Fruit fly (Drosophila melanogaster): ENCODE data around the gene EMC2A.

The EMC2A gene

DNA sequence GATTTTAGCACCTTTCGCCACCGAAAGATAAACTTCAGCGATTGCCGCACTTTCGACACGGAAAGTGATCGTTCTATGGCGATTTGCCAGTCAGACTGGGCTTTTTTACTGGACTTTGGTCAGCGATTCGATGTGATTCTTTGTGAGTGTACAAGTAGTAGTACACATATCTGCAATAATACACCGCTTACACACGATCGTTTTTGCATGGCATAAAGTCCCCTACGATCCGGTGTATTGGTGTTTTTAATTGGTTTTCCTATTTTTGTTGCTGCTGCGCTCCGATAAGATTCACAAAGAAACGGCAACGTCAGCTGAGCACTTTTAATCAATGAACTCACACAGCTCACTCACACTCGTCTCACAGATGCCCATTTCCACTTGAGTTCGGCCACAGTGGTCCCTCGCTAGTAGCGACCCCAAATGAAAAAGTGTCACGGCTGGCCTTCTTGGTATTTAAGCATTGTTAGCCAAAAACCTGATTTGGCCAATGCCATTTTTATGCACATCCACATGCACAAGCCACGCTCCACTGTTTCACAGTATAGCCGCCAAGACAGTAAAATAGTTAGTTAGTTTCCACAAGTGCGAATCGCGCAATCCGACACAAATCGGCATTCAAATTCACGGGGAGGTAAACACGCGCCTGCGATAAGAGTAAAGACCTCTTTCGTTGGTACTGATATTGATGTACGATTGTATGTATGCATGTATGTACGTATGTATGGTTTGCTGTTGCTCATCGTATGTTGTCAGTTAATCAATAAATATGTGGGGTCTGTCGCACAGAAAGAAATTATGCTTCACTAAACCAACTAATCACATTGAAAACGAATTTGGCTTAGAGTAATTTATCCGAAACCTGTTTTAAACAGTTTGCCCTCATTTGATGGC is 9.4 kb downstream of the EMC2A start (continued):
- peak; percentile 96 for TF ChIP-seq CG11093 (GFP tag; IDR thresholded peaks at IDR 0.05)
- peak; percentile 88 for TF ChIP-seq tup (GFP tag; optimal IDR thresholded peaks at IDR 0.05)
- peak; percentile 33 for TF ChIP-seq CG33557 (GFP tag; optimal IDR thresholded peaks at IDR 0.05)
- TF ChIP-seq HmgZ (tag; optimal IDR thresholded peaks at IDR 0.05) = peak; percentile 98
- peak; percentile 93 for TF ChIP-seq NK7.1 (GFP tag; optimal IDR thresholded peaks at IDR 0.05)
- TF ChIP-seq CG10431 (GFP tag; optimal IDR thresholded peaks at IDR 0.05) = peak; percentile 48
- peak; percentile 94 for TF ChIP-seq CG32772 (GFP tag; IDR thresholded peaks at IDR 0.05)
- no peak for TF ChIP-seq CG2129 (GFP tag; IDR thresholded peaks at IDR 0.05; ENCODE audit: partially characterized antibody)
- peak; percentile 25 for TF ChIP-seq CG6254 (GFP tag; optimal IDR thresholded peaks at IDR 0.05)
- TF ChIP-seq NC2β (GFP tag; optimal IDR thresholded peaks at IDR 0.05) = peak; percentile 85
- TF ChIP-seq CG9876 (GFP tag; optimal IDR thresholded peaks at IDR 0.05) = peak; percentile 93
- peak; percentile 66 for TF ChIP-seq CG18764 (GFP tag; optimal IDR thresholded peaks at IDR 0.05)
- peak; percentile 85 for TF ChIP-seq CG4328 (GFP tag; optimal IDR thresholded peaks at IDR 0.05)
- TF ChIP-seq CG10321 (GFP tag; IDR thresholded peaks at IDR 0.05) = peak; percentile 80
- peak; percentile 87 for TF ChIP-seq Hr3 (GFP tag; optimal IDR thresholded peaks at IDR 0.05)
- peak; percentile 80 for TF ChIP-seq CG10959 (GFP tag; IDR thresholded peaks at IDR 0.05)
- peak; percentile 43 for TF ChIP-seq CG15696 (tag; optimal IDR thresholded peaks at IDR 0.05)
- peak; percentile 85 for TF ChIP-seq luna (GFP tag; optimal IDR thresholded peaks at IDR 0.05)
- peak; percentile 87 for TF ChIP-seq Atf3 (GFP tag; optimal IDR thresholded peaks at IDR 0.05)
- peak; percentile 92 for TF ChIP-seq Awh (GFP tag; IDR thresholded peaks at IDR 0.05)
- peak; percentile 91; the same call in 2 of the 3 replicates for TF ChIP-seq sr (GFP tag; IDR thresholded peaks at IDR 0.05)
- TF ChIP-seq zen (tag; optimal IDR thresholded peaks at IDR 0.05) = peak; percentile 57
- TF ChIP-seq CG7786 (GFP tag; optimal IDR thresholded peaks at IDR 0.05) = peak; percentile 98
- peak; percentile 41 for TF ChIP-seq CG3407 (GFP tag; optimal IDR thresholded peaks at IDR 0.05)
- TF ChIP-seq NfI (GFP tag; optimal IDR thresholded peaks at IDR 0.05) = peak; percentile 92
- peak; percentile 97 for TF ChIP-seq CG16779 (GFP tag; IDR thresholded peaks at IDR 0.05)
- TF ChIP-seq CG6791 (GFP tag; IDR thresholded peaks at IDR 0.05; ENCODE audit: partially characterized antibody) = 0 out of 3 replicates have a peak, but pooled peaks have one; percentile 34
- no peak for TF ChIP-seq Kr (GFP tag; optimal IDR thresholded peaks at IDR 0.05)
- TF ChIP-seq Spps (tag; optimal IDR thresholded peaks at IDR 0.05) = no peak
- TF ChIP-seq Nf-YC (tag; optimal IDR thresholded peaks at IDR 0.05) = peak; percentile 70
- TF ChIP-seq CG15601 (tag; optimal IDR thresholded peaks at IDR 0.05) = peak; percentile 42
- peak; percentile 86 for TF ChIP-seq CG30431 (GFP tag; optimal IDR thresholded peaks at IDR 0.05)
- peak; percentile 86 for TF ChIP-seq CG3838 (GFP tag; optimal IDR thresholded peaks at IDR 0.05)
- peak; percentile 89 for TF ChIP-seq CG16863 (GFP tag; optimal IDR thresholded peaks at IDR 0.05)
- TF ChIP-seq corto (GFP tag; optimal IDR thresholded peaks at IDR 0.05) = peak; percentile 70
- TF ChIP-seq Gsc (GFP tag; IDR thresholded peaks at IDR 0.05) = no peak
- TF ChIP-seq CG4617 (GFP tag; optimal IDR thresholded peaks at IDR 0.05; ENCODE audit: borderline replicate concordance) = peak; percentile 82
- TF ChIP-seq CG2202 (tag; optimal IDR thresholded peaks at IDR 0.05) = no peak
- TF ChIP-seq mam (GFP tag; optimal IDR thresholded peaks at IDR 0.05) = peak; percentile 98
- peak; percentile 93 for TF ChIP-seq CG17328 (GFP tag; IDR thresholded peaks at IDR 0.05)
- peak; percentile 36 for TF ChIP-seq kah (GFP tag; optimal IDR thresholded peaks at IDR 0.05)
- peak; percentile 97 for TF ChIP-seq B-H2 (GFP tag; optimal IDR thresholded peaks at IDR 0.05)
- peak; percentile 57 for TF ChIP-seq cato (GFP tag; optimal IDR thresholded peaks at IDR 0.05; ENCODE audit: borderline replicate concordance)
- TF ChIP-seq PHDP (tag; optimal IDR thresholded peaks at IDR 0.05) = peak; percentile 91
- TF ChIP-seq Neu2 (GFP tag; optimal IDR thresholded peaks at IDR 0.05; ENCODE audit: borderline replicate concordance) = peak; percentile 48
- peak; percentile 87 for TF ChIP-seq disco-r (GFP tag; optimal IDR thresholded peaks at IDR 0.05)
- peak; percentile 30 for TF ChIP-seq CG31388 (GFP tag; optimal IDR thresholded peaks at IDR 0.05)
- peak; percentile 90 for TF ChIP-seq Adf1 (GFP tag; IDR thresholded peaks at IDR 0.05)
- TF ChIP-seq CG8478 (optimal IDR thresholded peaks at IDR 0.05) = no peak
